Worm (Caenorhabditis elegans) whole organism, young adult: ENCODE results near the gene Y54G11A.7.

ENCODE experiments used
- F10E7.11 ChIP-seq: sonication (generic microtip); optimal IDR thresholded peaks from 2 replicates; lab custom pipeline; 2017; ENCODE audit warnings: mild to moderate bottlenecking, missing genetic modification characterization, moderate library complexity, missing compliant biosample characterization
- Y95B8A.8 ChIP-seq: fragments of 200-800 bp; sonication (Bioruptor generic); IDR thresholded peaks from 2 replicates; pipeline ENCODE4 v1.3.6; 2022; ENCODE audit warnings: missing genetic modification reagents, missing genetic modification characterization, missing compliant biosample characterization
- attf-3 ChIP-seq: fragments of 200-800 bp; sonication (Bioruptor generic); conservative IDR thresholded peaks from 2 replicates; pipeline ENCODE4 v1.3.6; 2022; ENCODE audit warnings: missing genetic modification reagents, missing genetic modification characterization, missing compliant biosample characterization
- attf-5 ChIP-seq: fragments of 200-800 bp; sonication (Bioruptor generic); optimal IDR thresholded peaks from 2 replicates; lab custom pipeline; 2018; ENCODE audit warnings: mild to moderate bottlenecking, missing genetic modification characterization, missing compliant biosample characterization
- him-1 ChIP-seq: sonication (generic microtip); optimal IDR thresholded peaks from 2 replicates; lab custom pipeline; 2016; ENCODE audit warnings: missing genotype, missing genetic modification reagents, missing genetic modification characterization, missing compliant biosample characterization
- lin-54 ChIP-seq: fragments of 200-800 bp; sonication (Bioruptor generic); optimal IDR thresholded peaks from 2 replicates; lab custom pipeline; 2018; ENCODE audit warnings: mild to moderate bottlenecking, missing genetic modification characterization, missing compliant biosample characterization
- unc-62 ChIP-seq: fragments of 150-350 bp; optimal IDR thresholded peaks from 2 replicates; lab custom pipeline; 2014; ENCODE audit warnings: missing biosample characterization, missing genetic modification reagents, missing genetic modification characterization
- ztf-25 ChIP-seq: fragments of 200-800 bp; sonication (Bioruptor generic); IDR thresholded peaks from 2 replicates; pipeline ENCODE4 v1.3.6; 2022; ENCODE audit warnings: missing genetic modification reagents, missing genetic modification characterization, missing compliant biosample characterization

DNA sequence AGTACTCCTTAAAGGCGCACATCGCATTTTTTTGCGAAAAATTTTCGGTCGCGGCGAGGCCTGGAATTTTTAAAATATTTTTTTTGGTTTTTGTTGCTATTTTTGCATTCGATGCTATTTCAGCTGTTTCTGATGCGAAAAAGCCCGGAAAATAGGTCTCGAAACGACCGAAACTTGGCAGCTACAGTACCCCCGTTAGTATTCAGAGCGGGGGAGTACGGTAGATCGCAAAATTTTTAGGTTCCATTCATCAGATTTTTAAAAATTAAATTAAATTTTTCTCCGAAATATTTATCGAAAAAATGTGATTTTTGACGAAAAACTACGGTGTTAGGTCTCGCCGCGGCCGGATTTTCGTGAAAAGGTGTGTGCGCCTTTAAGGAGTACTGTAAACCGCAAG lies 41.3 kb upstream of the Y54G11A.7 start:
- no peak for TF ChIP-seq ztf-25
- TF ChIP-seq lin-54 (GFP tag; lab: Kevin White, UChicago), result no peak
- TF ChIP-seq unc-62 (GFP tag; lab: Kevin White, UChicago), result no peak
- TF ChIP-seq him-1 (tag; lab: Kevin White, UChicago), result peak; percentile 37
- no peak for TF ChIP-seq attf-3 (GFP tag; lab: Robert Waterston, UW)
- TF ChIP-seq F10E7.11 (tag; lab: Kevin White, UChicago), result no peak
- no peak for TF ChIP-seq Y95B8A.8 (GFP tag; lab: Robert Waterston, UW)
- no peak for TF ChIP-seq attf-5 (GFP tag; lab: Kevin White, UChicago)
